Fruit fly (Drosophila melanogaster) whole organism, prepupa: ENCODE measurements around the gene CG32276.

Experiments used
- CG10669 ChIP-seq: fragments of 200-800 bp; sonication (Bioruptor generic); optimal IDR thresholded peaks from 3 replicates; lab custom pipeline; 2018; ENCODE audit warnings: missing biosample characterization, mild to moderate bottlenecking, missing genetic modification characterization, moderate library complexity
- CG11902 ChIP-seq: fragments of 200-800 bp; sonication (Bioruptor generic); optimal IDR thresholded peaks from 3 replicates; lab custom pipeline; 2016; ENCODE audit warnings: missing biosample characterization, missing genetic modification characterization
- CG3032 ChIP-seq: fragments of 200-800 bp; optimal IDR thresholded peaks from 2 replicates; lab custom pipeline; 2019; ENCODE audit warnings: missing biosample characterization, mild to moderate bottlenecking, missing genetic modification characterization, moderate library complexity
- CG31627 ChIP-seq: fragments of 200-800 bp; sonication (Bioruptor generic); optimal IDR thresholded peaks from 3 replicates; lab custom pipeline; 2016; ENCODE audit warnings: missing biosample characterization, missing genetic modification characterization
- CG3919 ChIP-seq: fragments of 200-800 bp; sonication (Bioruptor generic); optimal IDR thresholded peaks from 3 replicates; lab custom pipeline; 2016; ENCODE audit warnings: missing biosample characterization, missing genetic modification characterization
- CG4318 ChIP-seq: fragments of 200-800 bp; sonication (Bioruptor generic); optimal IDR thresholded peaks from 3 replicates; lab custom pipeline; 2017; ENCODE audit warnings: missing biosample characterization, mild to moderate bottlenecking, missing genetic modification characterization
- CG6163 ChIP-seq: fragments of 200-800 bp; sonication (Bioruptor generic); IDR thresholded peaks from 3 replicates; pipeline ENCODE4 v1.3.6; 2022; ENCODE audit warnings: missing biosample characterization, missing genetic modification characterization
- CG6276 ChIP-seq: fragments of 200-800 bp; sonication (Bioruptor generic); optimal IDR thresholded peaks from 2 replicates; lab custom pipeline; 2017; ENCODE audit warnings: missing biosample characterization, mild to moderate bottlenecking, missing genetic modification characterization
- CG7368 ChIP-seq: fragments of 200-800 bp; sonication (Bioruptor generic); optimal IDR thresholded peaks from 3 replicates; lab custom pipeline; 2016; ENCODE audit warnings: missing biosample characterization, missing genetic modification characterization
- CG8119 ChIP-seq: fragments of 200-800 bp; sonication (Bioruptor generic); IDR thresholded peaks from 3 replicates; pipeline ENCODE4 v1.3.6; 2022; ENCODE audit warnings: missing biosample characterization, missing genetic modification characterization
- CG8319 ChIP-seq: fragments of 200-800 bp; sonication (Bioruptor generic); optimal IDR thresholded peaks from 3 replicates; lab custom pipeline; 2016; ENCODE audit warnings: missing biosample characterization, missing genetic modification characterization
- Eip75B ChIP-seq: fragments of 200-800 bp; sonication (Bioruptor generic); optimal IDR thresholded peaks from 3 replicates; lab custom pipeline; 2016; ENCODE audit warnings: missing biosample characterization, missing genetic modification characterization
- Eip78C ChIP-seq: fragments of 200-800 bp; sonication (Bioruptor generic); peaks from one replicate; lab custom pipeline; 2016; ENCODE audit warnings: missing biosample characterization, missing genetic modification characterization
- Eip93F ChIP-seq: fragments of 200-800 bp; sonication (Bioruptor generic); optimal IDR thresholded peaks from 2 replicates; lab custom pipeline; 2016; ENCODE audit warnings: missing biosample characterization, mild to moderate bottlenecking, missing genetic modification characterization
- Ets21C ChIP-seq: fragments of 200-800 bp; sonication (Bioruptor generic); optimal IDR thresholded peaks from 3 replicates; lab custom pipeline; 2016; ENCODE audit warnings: missing biosample characterization, missing genetic modification characterization
- Hr38 ChIP-seq: sonication (Bioruptor generic); optimal IDR thresholded peaks from 2 replicates; lab custom pipeline; 2016; ENCODE audit warnings: missing biosample characterization, missing genetic modification characterization
- Hr39 ChIP-seq: fragments of 200-800 bp; sonication (Bioruptor generic); optimal IDR thresholded peaks from 2 replicates; lab custom pipeline; 2016; ENCODE audit warnings: missing biosample characterization, missing genetic modification characterization
- Met ChIP-seq: fragments of 200-800 bp; sonication (Bioruptor generic); optimal IDR thresholded peaks from 3 replicates; lab custom pipeline; 2016; ENCODE audit warnings: missing biosample characterization, missing genetic modification characterization
- OdsH ChIP-seq: fragments of 200-800 bp; sonication (Bioruptor generic); optimal IDR thresholded peaks from 3 replicates; lab custom pipeline; 2016; ENCODE audit warnings: missing biosample characterization, missing genetic modification characterization
- Smox ChIP-seq: fragments of 200-800 bp; sonication (Bioruptor generic); optimal IDR thresholded peaks from 3 replicates; lab custom pipeline; 2016; ENCODE audit warnings: missing biosample characterization, missing genetic modification characterization
- Sox102F ChIP-seq: fragments of 200-800 bp; sonication (Bioruptor generic); optimal IDR thresholded peaks from 2 replicates; lab custom pipeline; 2016; ENCODE audit warnings: missing biosample characterization, mild to moderate bottlenecking, missing genetic modification characterization
- Sox14 ChIP-seq: fragments of 200-800 bp; sonication (Bioruptor generic); optimal IDR thresholded peaks from 3 replicates; lab custom pipeline; 2016; ENCODE audit warnings: missing biosample characterization, missing genetic modification characterization
- cyc ChIP-seq: fragments of 200-800 bp; sonication (Bioruptor generic); optimal IDR thresholded peaks from 3 replicates; lab custom pipeline; 2016; ENCODE audit warnings: missing biosample characterization, missing genetic modification characterization
- dac ChIP-seq: fragments of 200-800 bp; sonication (Bioruptor generic); optimal IDR thresholded peaks from 2 replicates; lab custom pipeline; 2017; ENCODE audit warnings: missing biosample characterization, mild to moderate bottlenecking, missing genetic modification characterization
- eg ChIP-seq: fragments of 200-800 bp; sonication (Bioruptor generic); IDR thresholded peaks from 3 replicates; pipeline ENCODE4 v1.3.6; 2022; ENCODE audit warnings: missing biosample characterization, missing genetic modification characterization
- esn ChIP-seq: fragments of 200-800 bp; sonication (Bioruptor generic); optimal IDR thresholded peaks from 2 replicates; lab custom pipeline; 2016; ENCODE audit warnings: missing biosample characterization, mild to moderate bottlenecking, missing genetic modification characterization, moderate library complexity
- fd59A ChIP-seq: fragments of 200-800 bp; sonication (Bioruptor generic); optimal IDR thresholded peaks from 2 replicates; lab custom pipeline; 2017; ENCODE audit warnings: missing biosample characterization, mild to moderate bottlenecking, missing genetic modification characterization, missing genetic modification reagents
- fd85E ChIP-seq: fragments of 200-800 bp; sonication (Bioruptor generic); optimal IDR thresholded peaks from 3 replicates; lab custom pipeline; 2016; ENCODE audit warnings: missing biosample characterization, missing genetic modification characterization
- fkh ChIP-seq: fragments of 200-800 bp; sonication (Bioruptor generic); optimal IDR thresholded peaks from 3 replicates; lab custom pipeline; 2017; ENCODE audit warnings: missing biosample characterization, mild to moderate bottlenecking, missing genetic modification characterization, moderate library complexity
- lz ChIP-seq: fragments of 200-800 bp; sonication (Bioruptor generic); optimal IDR thresholded peaks from 3 replicates; lab custom pipeline; 2016; ENCODE audit warnings: missing biosample characterization, missing genetic modification characterization
- pdm3 ChIP-seq: fragments of 200-800 bp; sonication (Bioruptor generic); optimal IDR thresholded peaks from 3 replicates; lab custom pipeline; 2016; ENCODE audit warnings: missing biosample characterization, missing genetic modification characterization
- salr ChIP-seq, 2 experiments: fragments of 200-800 bp; sonication (Bioruptor generic); optimal IDR thresholded peaks; 3 replicates each; lab custom pipeline; 2016 to 2018; ENCODE audit warnings: missing biosample characterization in 2 of 2, missing genetic modification characterization in 2 of 2, mild to moderate bottlenecking in 1 of 2
- spab ChIP-seq: fragments of 200-800 bp; sonication (Bioruptor generic); optimal IDR thresholded peaks from 2 replicates; lab custom pipeline; 2017; ENCODE audit warnings: missing biosample characterization, mild to moderate bottlenecking, missing genetic modification characterization, missing genetic modification reagents
- svp ChIP-seq: fragments of 200-800 bp; sonication (Bioruptor generic); peaks from one replicate; lab custom pipeline; 2016; ENCODE audit warnings: missing biosample characterization, missing genetic modification characterization
- topi ChIP-seq: fragments of 200-800 bp; sonication (Bioruptor generic); optimal IDR thresholded peaks from 3 replicates; lab custom pipeline; 2016; ENCODE audit warnings: missing biosample characterization, missing genetic modification characterization

Gene CG32276

dm6 chr3L:3245189-3245588, 46.3 kb upstream of the CG32276 start (continued):
- TF ChIP-seq CG11902 (peak; percentile 47), CG3032 (tag; lab: Kevin White, UChicago) (peak; percentile 92), CG8319 (GFP tag; lab: Kevin White, UChicago) (peak; percentile 68), salr (GFP tag; optimal IDR thresholded peaks at IDR 0.05; lab: Kevin White, UChicago) (peak; percentile 75 to 80), Sox102F (GFP tag; lab: Kevin White, UChicago) (peak; percentile 88), fkh (GFP tag; lab: Kevin White, UChicago) (no peak), Eip75B (GFP tag; lab: Kevin White, UChicago) (peak; percentile 91), CG10669 (peak; percentile 88), CG3919 (GFP tag; lab: Kevin White, UChicago) (peak; percentile 78), pdm3 (GFP tag; lab: Kevin White, UChicago) (peak; percentile 86), dac (no peak), Hr39 (GFP tag; lab: Kevin White, UChicago) (peak; percentile 78), CG8119 (GFP tag; lab: Robert Waterston, UW) (peak; percentile 82), CG6276 (GFP tag; lab: Kevin White, UChicago) (no peak), CG7368 (GFP tag; lab: Kevin White, UChicago) (peak; percentile 49), fd59A (GFP tag; lab: Kevin White, UChicago) (peak; percentile 90), fd85E (GFP tag; lab: Kevin White, UChicago) (no peak), spab (GFP tag; lab: Kevin White, UChicago) (peak; percentile 86), CG31627 (GFP tag; lab: Kevin White, UChicago) (peak; percentile 79), Eip93F (GFP tag; lab: Kevin White, UChicago) (peak; percentile 85), OdsH (peak; percentile 87), lz (GFP tag; lab: Kevin White, UChicago) (peak; percentile 82), Met (peak; percentile 92)

dm6 chr3L:3244244-3245144, 45.6 kb upstream of the CG32276 start, which contains the start of gene CG12078:
CG12078 (minus strand) TSS chr3L:3244294.
- peak; percentile 41 for TF ChIP-seq topi (GFP tag; lab: Kevin White, UChicago)
- TF ChIP-seq CG6163: 0 out of 3 replicates have a peak, but pooled peaks have one; percentile 32
- no peak for TF ChIP-seq salr (GFP tag; optimal IDR thresholded peaks at IDR 0.05; lab: Kevin White, UChicago)
- TF ChIP-seq cyc (GFP tag; lab: Kevin White, UChicago): peak; percentile 28
- TF ChIP-seq fd59A (GFP tag; lab: Kevin White, UChicago): peak; percentile 13
- TF ChIP-seq Met: peak; percentile 37
- peak; percentile 3 for TF ChIP-seq CG31627 (GFP tag; lab: Kevin White, UChicago)
- TF ChIP-seq spab (GFP tag; lab: Kevin White, UChicago): no peak
- no peak for TF ChIP-seq CG4318 (GFP tag; lab: Kevin White, UChicago)
- no peak for TF ChIP-seq eg (GFP tag; lab: Robert Waterston, UW)
- TF ChIP-seq CG8319 (GFP tag; lab: Kevin White, UChicago): no peak
- TF ChIP-seq Sox14 (GFP tag; lab: Kevin White, UChicago): no peak
- TF ChIP-seq Smox (GFP tag; lab: Kevin White, UChicago): peak; percentile 23
- TF ChIP-seq CG6276 (GFP tag; lab: Kevin White, UChicago): no peak
- TF ChIP-seq svp (GFP tag; lab: Kevin White, UChicago): peak; percentile 65
- no peak for TF ChIP-seq Ets21C (GFP tag; lab: Kevin White, UChicago)
- TF ChIP-seq CG3032 (tag; lab: Kevin White, UChicago): peak; percentile 13
- TF ChIP-seq Hr38 (GFP tag; lab: Kevin White, UChicago): no peak
- TF ChIP-seq lz (GFP tag; lab: Kevin White, UChicago): peak; percentile 9
- peak; percentile 74 for TF ChIP-seq Eip78C (GFP tag; lab: Kevin White, UChicago)
- TF ChIP-seq dac: no peak
- TF ChIP-seq pdm3 (GFP tag; lab: Kevin White, UChicago): no peak
- TF ChIP-seq esn (GFP tag; lab: Kevin White, UChicago): peak; percentile 46
